Fruit fly (Drosophila melanogaster) whole organism, embryonic: Measurements from ENCODE around the gene CG32425.

Experiments
- Atf3 ChIP-seq: fragments of 200-800 bp; sonication (Bioruptor generic); optimal IDR thresholded peaks from 3 replicates; lab custom pipeline; 2016; ENCODE audit warnings: missing biosample characterization, missing genetic modification characterization
- Atf6 ChIP-seq: fragments of 200-800 bp; sonication (Bioruptor generic); IDR thresholded peaks from 2 replicates; pipeline ENCODE4 v1.3.6; 2022; ENCODE audit warnings: missing biosample characterization, missing genetic modification characterization
- BtbVII ChIP-seq: fragments of 200-800 bp; sonication (Bioruptor generic); optimal IDR thresholded peaks from 3 replicates; lab custom pipeline; 2017; ENCODE audit warnings: missing biosample characterization, mild to moderate bottlenecking, missing genetic modification characterization
- CG10209 ChIP-seq: fragments of 200-800 bp; sonication (Bioruptor generic); optimal IDR thresholded peaks from 3 replicates; lab custom pipeline; 2017; ENCODE audit warnings: missing biosample characterization, mild to moderate bottlenecking, missing genetic modification characterization, missing genetic modification reagents
- CG10431 ChIP-seq: fragments of 200-800 bp; sonication (Bioruptor generic); optimal IDR thresholded peaks from 3 replicates; lab custom pipeline; 2018; ENCODE audit warnings: missing biosample characterization, mild to moderate bottlenecking, missing genetic modification characterization
- CG10543 ChIP-seq: fragments of 200-800 bp; sonication (Bioruptor generic); optimal IDR thresholded peaks from 3 replicates; lab custom pipeline; 2017; ENCODE audit warnings: missing biosample characterization, mild to moderate bottlenecking, missing genetic modification characterization, moderate library complexity
- CG11085 ChIP-seq: fragments of 200-800 bp; sonication (Bioruptor generic); IDR thresholded peaks from 2 replicates; pipeline ENCODE4 v1.3.6; 2022; ENCODE audit warnings: missing biosample characterization, missing genetic modification characterization
- CG12391 ChIP-seq: fragments of 200-800 bp; sonication (Bioruptor generic); optimal IDR thresholded peaks from 3 replicates; lab custom pipeline; 2018; ENCODE audit warnings: missing biosample characterization, mild to moderate bottlenecking, missing genetic modification characterization, moderate library complexity
- CG14050 ChIP-seq: fragments of 200-800 bp; sonication (Bioruptor generic); IDR thresholded peaks from 3 replicates; pipeline ENCODE4 v1.3.6; 2022; ENCODE audit warnings: missing biosample characterization, missing genetic modification characterization
- CG15514 ChIP-seq: fragments of 200-800 bp; sonication (Bioruptor generic); optimal IDR thresholded peaks from 3 replicates; lab custom pipeline; 2017; ENCODE audit warnings: missing biosample characterization, missing genetic modification characterization, mild to moderate bottlenecking, moderate library complexity, missing genetic modification reagents
- CG15696 ChIP-seq: fragments of 200-800 bp; sonication (Bioruptor generic); optimal IDR thresholded peaks from 2 replicates; lab custom pipeline; 2019; ENCODE audit warnings: missing biosample characterization, mild to moderate bottlenecking, missing genetic modification characterization, moderate library complexity
- CG17328 ChIP-seq: fragments of 200-800 bp; sonication (Bioruptor generic); IDR thresholded peaks from 2 replicates; pipeline ENCODE4 v1.3.6; 2022; ENCODE audit warnings: missing biosample characterization, missing genetic modification characterization
- CG17802 ChIP-seq: fragments of 200-800 bp; sonication (Bioruptor generic); optimal IDR thresholded peaks from 2 replicates; lab custom pipeline; 2018; ENCODE audit warnings: missing biosample characterization, mild to moderate bottlenecking, missing genetic modification characterization, moderate library complexity
- CG4730 ChIP-seq: fragments of 200-800 bp; sonication (Bioruptor generic); IDR thresholded peaks from 2 replicates; pipeline ENCODE4 v1.3.6; 2022; ENCODE audit warnings: missing biosample characterization, missing genetic modification characterization
- CG5180 ChIP-seq: fragments of 200-800 bp; sonication (Bioruptor generic); optimal IDR thresholded peaks from 3 replicates; lab custom pipeline; 2017; ENCODE audit warnings: missing biosample characterization, missing genetic modification characterization, mild to moderate bottlenecking, moderate library complexity, missing genetic modification reagents
- CG5245 ChIP-seq: fragments of 200-800 bp; sonication (Bioruptor generic); optimal IDR thresholded peaks from 3 replicates; lab custom pipeline; 2016; ENCODE audit warnings: missing biosample characterization, missing genetic modification characterization
- CG7372 ChIP-seq: fragments of 200-800 bp; sonication (Bioruptor generic); IDR thresholded peaks from 2 replicates; pipeline ENCODE4 v1.3.6; 2022; ENCODE audit warnings: missing biosample characterization, missing genetic modification characterization
- CG7745 ChIP-seq: fragments of 200-800 bp; sonication (Bioruptor generic); optimal IDR thresholded peaks from 2 replicates; lab custom pipeline; 2018; ENCODE audit warnings: missing biosample characterization, mild to moderate bottlenecking, missing genetic modification characterization, moderate library complexity
- CG8478 ChIP-seq: fragments of >200 bp; optimal IDR thresholded peaks from 2 replicates; lab custom pipeline; 2018
- CG9437 ChIP-seq: fragments of 200-800 bp; sonication (Bioruptor generic); optimal IDR thresholded peaks from 2 replicates; lab custom pipeline; 2018; ENCODE audit warnings: missing biosample characterization, mild to moderate bottlenecking, missing genetic modification characterization
- CG9727 ChIP-seq: fragments of 200-800 bp; sonication (Bioruptor generic); optimal IDR thresholded peaks from 3 replicates; lab custom pipeline; 2017; ENCODE audit warnings: missing biosample characterization, mild to moderate bottlenecking, missing genetic modification characterization
- Deaf1 ChIP-seq: fragments of 200-800 bp; optimal IDR thresholded peaks from 3 replicates; lab custom pipeline; 2019; ENCODE audit warnings: missing biosample characterization, mild to moderate bottlenecking, missing genetic modification characterization, moderate library complexity
- Dek ChIP-seq: fragments of 200-800 bp; sonication (Bioruptor generic); optimal IDR thresholded peaks from 3 replicates; lab custom pipeline; 2019; ENCODE audit warnings: missing biosample characterization, mild to moderate bottlenecking, missing genetic modification characterization, moderate library complexity
- Dfd ChIP-seq, 2 experiments: fragments of >200 bp; optimal IDR thresholded peaks; 2 replicates each; lab custom pipeline; 2017; ENCODE audit warnings: missing biosample characterization in 2 of 2, missing genetic modification characterization in 2 of 2
- Dref ChIP-seq: fragments of 200-800 bp; sonication (Bioruptor generic); IDR thresholded peaks from 2 replicates; pipeline ENCODE4 v1.3.6; 2022; ENCODE audit warnings: missing biosample characterization, missing genetic modification characterization
- Gsc ChIP-seq: fragments of 200-800 bp; sonication (Bioruptor generic); IDR thresholded peaks from 2 replicates; pipeline ENCODE4 v1.3.6; 2022; ENCODE audit warnings: missing biosample characterization, missing genetic modification characterization
- HHEX ChIP-seq: fragments of 200-800 bp; sonication (Bioruptor generic); optimal IDR thresholded peaks from 3 replicates; lab custom pipeline; 2017; ENCODE audit warnings: missing biosample characterization, mild to moderate bottlenecking, missing genetic modification characterization, missing genetic modification reagents
- Hr3 ChIP-seq: fragments of 200-800 bp; sonication (Bioruptor generic); optimal IDR thresholded peaks from 3 replicates; lab custom pipeline; 2016; ENCODE audit warnings: missing biosample characterization, missing genetic modification characterization
- Hsf ChIP-seq: fragments of 200-800 bp; sonication (Bioruptor generic); optimal IDR thresholded peaks from 3 replicates; lab custom pipeline; 2016; ENCODE audit warnings: missing biosample characterization, missing genetic modification characterization
- NFAT ChIP-seq: fragments of 200-800 bp; sonication (Bioruptor generic); IDR thresholded peaks from 2 replicates; pipeline ENCODE4 v1.3.6; 2022; ENCODE audit warnings: missing biosample characterization, missing genetic modification characterization
- Nf-YC ChIP-seq: fragments of 200-800 bp; optimal IDR thresholded peaks from 3 replicates; lab custom pipeline; 2019; ENCODE audit warnings: missing biosample characterization, mild to moderate bottlenecking, missing genetic modification characterization, moderate library complexity
- Opbp ChIP-seq: fragments of 200-800 bp; sonication (Bioruptor generic); IDR thresholded peaks from 3 replicates; pipeline ENCODE4 v1.3.6; 2022; ENCODE audit warnings: missing biosample characterization, missing genetic modification characterization; ENCODE audit not compliant: partially characterized antibody
- Poxn ChIP-seq: fragments of 200-800 bp; sonication (Bioruptor generic); IDR thresholded peaks from 2 replicates; pipeline ENCODE4 v1.3.6; 2022; ENCODE audit warnings: missing biosample characterization, missing genetic modification characterization
- Six4 ChIP-seq: fragments of 200-800 bp; sonication (Bioruptor generic); optimal IDR thresholded peaks from 2 replicates; lab custom pipeline; 2016; ENCODE audit warnings: missing biosample characterization, missing genetic modification characterization
- Sry-δ ChIP-seq: fragments of 200-800 bp; sonication (Bioruptor generic); optimal IDR thresholded peaks from 2 replicates; lab custom pipeline; 2016; ENCODE audit warnings: missing biosample characterization, missing genetic modification characterization
- ab ChIP-seq: fragments of 200-800 bp; sonication (Bioruptor generic); optimal IDR thresholded peaks from 2 replicates; lab custom pipeline; 2016; ENCODE audit warnings: missing biosample characterization, missing genetic modification characterization
- ac ChIP-seq: fragments of 200-800 bp; sonication (Bioruptor generic); optimal IDR thresholded peaks from 3 replicates; lab custom pipeline; 2017; ENCODE audit warnings: missing biosample characterization, mild to moderate bottlenecking, missing genetic modification characterization
- dysf ChIP-seq: fragments of 200-800 bp; sonication (Bioruptor generic); IDR thresholded peaks from 3 replicates; pipeline ENCODE4 v1.3.6; 2022; ENCODE audit warnings: missing biosample characterization, missing genetic modification characterization
- gce ChIP-seq: fragments of 200-800 bp; sonication (Bioruptor generic); IDR thresholded peaks from 3 replicates; pipeline ENCODE4 v1.3.6; 2022; ENCODE audit warnings: missing biosample characterization, missing genetic modification characterization
- hb ChIP-seq: fragments of 200-800 bp; sonication (Bioruptor generic); IDR thresholded peaks from 3 replicates; pipeline ENCODE4 v1.3.6; 2022; ENCODE audit warnings: missing biosample characterization, missing genetic modification characterization; ENCODE audit not compliant: partially characterized antibody
- ken ChIP-seq: fragments of 200-800 bp; sonication (Bioruptor generic); IDR thresholded peaks from 3 replicates; pipeline ENCODE4 v1.3.6; 2022; ENCODE audit warnings: missing biosample characterization, missing genetic modification characterization
- lilli ChIP-seq: fragments of 200-800 bp; sonication (Bioruptor generic); optimal IDR thresholded peaks from 3 replicates; lab custom pipeline; 2016; ENCODE audit warnings: missing biosample characterization, missing genetic modification characterization
- pb ChIP-seq: fragments of 200-800 bp; sonication (Bioruptor generic); optimal IDR thresholded peaks from 3 replicates; lab custom pipeline; 2016; ENCODE audit warnings: missing biosample characterization, missing genetic modification characterization
- phol ChIP-seq: fragments of 200-800 bp; sonication (Bioruptor generic); optimal IDR thresholded peaks from 3 replicates; lab custom pipeline; 2018; ENCODE audit warnings: missing biosample characterization, mild to moderate bottlenecking, missing genetic modification characterization, moderate library complexity
- pros ChIP-seq: fragments of 200-800 bp; sonication (Bioruptor generic); optimal IDR thresholded peaks from 3 replicates; lab custom pipeline; 2019; ENCODE audit warnings: missing biosample characterization, mild to moderate bottlenecking, missing genetic modification characterization, moderate library complexity
- ranshi ChIP-seq: fragments of 200-800 bp; sonication (Bioruptor generic); IDR thresholded peaks from 2 replicates; pipeline ENCODE4 v1.3.6; 2022; ENCODE audit warnings: missing biosample characterization, missing genetic modification characterization
- repo ChIP-seq: fragments of 200-800 bp; sonication (Bioruptor generic); optimal IDR thresholded peaks from 2 replicates; lab custom pipeline; 2016; ENCODE audit warnings: missing biosample characterization, missing genetic modification characterization
- slp2 ChIP-seq: fragments of 200-800 bp; sonication (Bioruptor generic); optimal IDR thresholded peaks from 2 replicates; lab custom pipeline; 2016; ENCODE audit warnings: missing biosample characterization, missing genetic modification characterization
- unpg ChIP-seq: fragments of 200-800 bp; sonication (Bioruptor generic); optimal IDR thresholded peaks from 3 replicates; lab custom pipeline; 2018; ENCODE audit warnings: missing biosample characterization, mild to moderate bottlenecking, missing genetic modification characterization, moderate library complexity
- vfl ChIP-seq: fragments of 200-800 bp; sonication (Bioruptor generic); optimal IDR thresholded peaks from 2 replicates; lab custom pipeline; 2016; ENCODE audit warnings: missing biosample characterization, missing genetic modification characterization
- wek ChIP-seq: fragments of 200-800 bp; sonication (Bioruptor generic); optimal IDR thresholded peaks from 3 replicates; lab custom pipeline; 2018; ENCODE audit warnings: missing biosample characterization, mild to moderate bottlenecking, missing genetic modification characterization, moderate library complexity

Gene CG32425

DNA sequence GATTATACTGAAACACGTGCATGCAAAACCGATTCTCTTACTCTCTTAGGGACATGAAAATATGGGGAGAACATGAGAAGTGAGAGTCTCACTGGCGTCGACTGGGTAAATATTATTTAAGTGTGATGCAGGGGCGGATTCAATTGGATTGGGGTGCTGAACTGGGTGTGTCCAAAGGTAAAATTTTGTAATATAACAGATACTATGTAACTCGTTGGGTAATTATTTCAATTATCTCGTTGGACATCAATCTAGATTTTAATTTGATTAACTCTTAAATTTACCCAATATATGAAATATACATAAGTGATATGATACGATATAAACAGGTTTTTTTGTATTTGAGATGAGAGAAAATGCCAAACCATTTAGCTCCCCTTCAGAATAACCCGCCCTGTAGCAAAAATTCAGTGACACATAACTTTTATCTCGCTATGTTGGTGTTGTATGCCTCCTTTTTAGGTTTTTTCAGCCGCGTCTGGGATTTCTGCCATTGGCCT lies 11.1 kb downstream of the CG32425 start (continued):
- peak; percentile 69; the same call in 2 of the 3 replicates for TF ChIP-seq Opbp (GFP tag; lab: Robert Waterston, UW)
- peak; percentile 94 for TF ChIP-seq CG9727
- peak; percentile 95 for TF ChIP-seq CG7372 (GFP tag; lab: Robert Waterston, UW)
- peak; percentile 94 for TF ChIP-seq BtbVII
- TF ChIP-seq phol: peak; percentile 87
- peak; percentile 91 for TF ChIP-seq CG5245 (GFP tag; lab: Kevin White, UChicago)
- peak; percentile 87 for TF ChIP-seq CG4730 (GFP tag; lab: Robert Waterston, UW)
- peak; percentile 96 for TF ChIP-seq HHEX
- TF ChIP-seq CG7745 (tag; lab: Kevin White, UChicago): no peak
- TF ChIP-seq CG11085 (GFP tag; lab: Robert Waterston, UW): peak; percentile 95
- TF ChIP-seq Gsc (GFP tag; lab: Robert Waterston, UW): no peak
- peak; percentile 92 for TF ChIP-seq vfl (GFP tag; lab: Kevin White, UChicago)
- peak; percentile 91 for TF ChIP-seq CG15696 (tag; lab: Kevin White, UChicago)
- peak; percentile 80 for TF ChIP-seq CG9437 (GFP tag; lab: Kevin White, UChicago)
- peak; percentile 80 for TF ChIP-seq ab (GFP tag; lab: Kevin White, UChicago)
- peak; percentile 74 for TF ChIP-seq Nf-YC (tag; lab: Kevin White, UChicago)
- peak; percentile 88 for TF ChIP-seq slp2 (GFP tag; lab: Kevin White, UChicago)
- peak in 1 of 2 experiments; percentile 94 for TF ChIP-seq Dfd (GFP tag; optimal IDR thresholded peaks at IDR 0.05; lab: Kevin White, UChicago)
- peak; percentile 95 for TF ChIP-seq CG10543
- peak; percentile 93 for TF ChIP-seq CG12391 (tag; lab: Kevin White, UChicago)
- TF ChIP-seq NFAT (GFP tag; lab: Robert Waterston, UW): peak; percentile 98
- peak; percentile 89 for TF ChIP-seq Six4 (GFP tag; lab: Kevin White, UChicago)
- peak; percentile 55 for TF ChIP-seq CG10431 (GFP tag; lab: Kevin White, UChicago)
- peak; percentile 95 for TF ChIP-seq Atf6
- TF ChIP-seq Atf3: peak; percentile 81
- TF ChIP-seq lilli: peak; percentile 98
- peak; percentile 94 for TF ChIP-seq Dek (tag; lab: Kevin White, UChicago)
- no peak for TF ChIP-seq Deaf1 (tag; lab: Kevin White, UChicago)
- TF ChIP-seq pb (GFP tag; lab: Kevin White, UChicago): peak; percentile 78
- peak; percentile 13 for TF ChIP-seq ac (GFP tag; lab: Kevin White, UChicago)
- no peak for TF ChIP-seq Dref (GFP tag; lab: Robert Waterston, UW)
- peak; percentile 64 for TF ChIP-seq CG17802
- TF ChIP-seq ken (GFP tag; lab: Robert Waterston, UW): peak; percentile 81
- peak; percentile 60 for TF ChIP-seq wek (GFP tag; lab: Kevin White, UChicago)
- TF ChIP-seq Hsf (GFP tag; lab: Kevin White, UChicago): peak; percentile 94
- TF ChIP-seq CG14050 (GFP tag; lab: Robert Waterston, UW): peak; percentile 71; the same call in 2 of the 3 replicates
- TF ChIP-seq pros (GFP tag; lab: Kevin White, UChicago): peak; percentile 54
- TF ChIP-seq hb (GFP tag; lab: Robert Waterston, UW): no peak
- TF ChIP-seq Poxn (GFP tag; lab: Robert Waterston, UW): peak; percentile 88
- no peak for TF ChIP-seq CG8478 (lab: Kevin White, UChicago)
- TF ChIP-seq dysf (GFP tag; lab: Robert Waterston, UW): peak; percentile 97
- peak; percentile 87 for TF ChIP-seq Hr3 (GFP tag; lab: Kevin White, UChicago)
- TF ChIP-seq repo: peak; percentile 79
- TF ChIP-seq gce: peak; percentile 73; the same call in 1 of the 3 replicates
- TF ChIP-seq Sry-δ (GFP tag; lab: Kevin White, UChicago): peak; percentile 60
- peak; percentile 94 for TF ChIP-seq CG10209 (GFP tag; lab: Kevin White, UChicago)
- TF ChIP-seq CG15514 (GFP tag; lab: Kevin White, UChicago): peak; percentile 90
- TF ChIP-seq CG5180 (GFP tag; lab: Kevin White, UChicago): peak; percentile 82
- TF ChIP-seq ranshi (GFP tag; lab: Robert Waterston, UW): peak; percentile 91; the same call in 1 of the 2 replicates
- peak; percentile 83 for TF ChIP-seq CG17328 (GFP tag; lab: Robert Waterston, UW)
- TF ChIP-seq unpg: peak; percentile 88
